Fruit fly (Drosophila melanogaster): ENCODE data around the gene Alg13.

The Alg13 gene

DNA sequence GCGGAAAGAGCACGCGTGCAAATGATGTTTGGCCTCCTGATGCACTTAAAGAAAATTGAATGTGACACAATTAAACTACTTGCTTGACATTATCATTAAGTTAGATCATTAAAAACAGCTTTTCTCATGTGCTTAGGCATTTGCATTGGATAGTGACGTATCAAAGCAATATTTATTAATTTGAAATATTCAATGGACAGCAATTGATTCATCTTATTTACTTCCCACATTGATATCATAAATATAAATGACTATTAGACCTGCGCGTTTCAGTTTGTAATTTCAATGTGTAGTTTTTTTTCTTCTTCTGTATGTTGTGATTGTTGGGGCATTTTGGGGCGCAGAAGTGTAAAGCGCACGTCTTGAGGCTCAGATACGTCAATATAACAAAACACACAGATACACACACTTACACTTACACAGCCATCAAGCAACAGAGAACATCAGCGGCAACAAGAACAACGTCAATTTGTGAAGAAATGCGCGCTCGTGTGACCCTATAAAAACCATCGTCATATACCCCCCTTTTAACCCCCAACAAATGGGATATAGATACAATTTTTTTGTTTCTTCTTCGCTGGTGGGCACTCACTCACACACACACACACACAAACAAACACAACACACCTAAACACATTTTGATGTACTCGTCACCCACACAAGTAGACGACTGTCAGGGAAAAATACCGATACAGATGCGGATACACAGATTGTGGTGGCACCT lies 49.3 kb downstream of the Alg13 start (continued):
- TF ChIP-seq Oli (tag; optimal IDR thresholded peaks at IDR 0.05) = peak; percentile 79
- TF ChIP-seq gem (tag; optimal IDR thresholded peaks at IDR 0.05) = peak; percentile 86
- TF ChIP-seq maf-S (GFP tag; optimal IDR thresholded peaks at IDR 0.05) = peak; percentile 66
- no peak for TF ChIP-seq pan (optimal IDR thresholded peaks at IDR 0.05)
- TF ChIP-seq pan (GFP tag; optimal IDR thresholded peaks at IDR 0.05 in 1 of 2, IDR thresholded peaks at IDR 0.05 in 1 of 2) = peak in 1 of 2 experiments; percentile 68
- no peak for TF ChIP-seq CG11398 (GFP tag; optimal IDR thresholded peaks at IDR 0.05)
- peak; percentile 81 for TF ChIP-seq CG7839 (tag; optimal IDR thresholded peaks at IDR 0.05)
- peak; percentile 43 for TF ChIP-seq CG6854 (GFP tag; optimal IDR thresholded peaks at IDR 0.05)
- TF ChIP-seq CG34224 (GFP tag; IDR thresholded peaks at IDR 0.05; ENCODE audit: partially characterized antibody) = no peak
- TF ChIP-seq Dip3 (GFP tag; optimal IDR thresholded peaks at IDR 0.05) = peak; percentile 31
- TF ChIP-seq CG6175 (GFP tag; IDR thresholded peaks at IDR 0.05) = no peak
- TF ChIP-seq Vsx1 (GFP tag; optimal IDR thresholded peaks at IDR 0.05) = no peak
- no peak for TF ChIP-seq yki (optimal IDR thresholded peaks at IDR 0.05)
- TF ChIP-seq Lhr (GFP tag; optimal IDR thresholded peaks at IDR 0.05) = no peak
- TF ChIP-seq Mrtf (GFP tag; IDR thresholded peaks at IDR 0.05) = 0 out of 3 replicates have a peak, but pooled peaks have one; percentile 45
- TF ChIP-seq lola (GFP tag; optimal IDR thresholded peaks at IDR 0.05) = peak in 1 of 3 experiments; percentile 70
- no peak for TF ChIP-seq CG2129 (GFP tag; IDR thresholded peaks at IDR 0.05; ENCODE audit: partially characterized antibody)
- TF ChIP-seq CG2116 (GFP tag; optimal IDR thresholded peaks at IDR 0.05) = no peak
- no peak for TF ChIP-seq Neu2 (GFP tag; optimal IDR thresholded peaks at IDR 0.05; ENCODE audit: borderline replicate concordance)
- peak; percentile 63 for TF ChIP-seq CG17568 (GFP tag; optimal IDR thresholded peaks at IDR 0.05)
- TF ChIP-seq CG15011 (GFP tag; optimal IDR thresholded peaks at IDR 0.05) = peak; percentile 55
- no peak for TF ChIP-seq ac (GFP tag; optimal IDR thresholded peaks at IDR 0.05)
- peak; percentile 37 for TF ChIP-seq CG4707 (GFP tag; optimal IDR thresholded peaks at IDR 0.05)
- TF ChIP-seq CG17912 (GFP tag; optimal IDR thresholded peaks at IDR 0.05) = no peak
- peak; percentile 55 for TF ChIP-seq CG12155 (GFP tag; optimal IDR thresholded peaks at IDR 0.05)
- peak; percentile 78 for TF ChIP-seq Sox100B (GFP tag; optimal IDR thresholded peaks at IDR 0.05)
- TF ChIP-seq MTF-1 (GFP tag; optimal IDR thresholded peaks at IDR 0.05; ENCODE audit: borderline replicate concordance) = peak; percentile 5
- peak; percentile 42 for TF ChIP-seq Jarid2 (GFP tag; optimal IDR thresholded peaks at IDR 0.05)
- TF ChIP-seq tio (GFP tag; optimal IDR thresholded peaks at IDR 0.05) = peak; percentile 71
- TF ChIP-seq Rfx (GFP tag; IDR thresholded peaks at IDR 0.05) = peak; percentile 63
- no peak for TF ChIP-seq CG1832 (GFP tag; optimal IDR thresholded peaks at IDR 0.05)
- TF ChIP-seq fru (optimal IDR thresholded peaks at IDR 0.05) = no peak
- peak; percentile 20 for TF ChIP-seq Usf (GFP tag; optimal IDR thresholded peaks at IDR 0.05)
- TF ChIP-seq CG13287 (GFP tag; IDR thresholded peaks at IDR 0.05; ENCODE audit: partially characterized antibody) = no peak
- peak; percentile 6 for TF ChIP-seq CG12299 (tag; optimal IDR thresholded peaks at IDR 0.05)
- TF ChIP-seq CG9437 (GFP tag; optimal IDR thresholded peaks at IDR 0.05) = peak; percentile 66
- peak; percentile 71 for TF ChIP-seq nau (GFP tag; optimal IDR thresholded peaks at IDR 0.05)
- TF ChIP-seq CG3726 (GFP tag; IDR thresholded peaks at IDR 0.05) = 0 out of 3 replicates have a peak, but pooled peaks have one; percentile 37
- TF ChIP-seq vfl (GFP tag; optimal IDR thresholded peaks at IDR 0.05) = no peak
- TF ChIP-seq Bgb (GFP tag; IDR thresholded peaks at IDR 0.05; ENCODE audit: partially characterized antibody) = no peak
- TF ChIP-seq otp (GFP tag; IDR thresholded peaks at IDR 0.05) = no peak
- peak; percentile 79 for TF ChIP-seq Asciz (GFP tag; optimal IDR thresholded peaks at IDR 0.05)
- no peak for TF ChIP-seq usp (GFP tag; optimal IDR thresholded peaks at IDR 0.05)
- peak; percentile 24 for TF ChIP-seq repo (GFP tag; optimal IDR thresholded peaks at IDR 0.05)
- no peak for TF ChIP-seq bbx (GFP tag; IDR thresholded peaks at IDR 0.05; ENCODE audit: partially characterized antibody)
- TF ChIP-seq CG4820 (GFP tag; optimal IDR thresholded peaks at IDR 0.05) = peak; percentile 70
- TF ChIP-seq aop (GFP tag; IDR thresholded peaks at IDR 0.05) = no peak
- no peak for TF ChIP-seq br (optimal IDR thresholded peaks at IDR 0.05)
- no peak for TF ChIP-seq Lpt (GFP tag; optimal IDR thresholded peaks at IDR 0.05)
- TF ChIP-seq CG13296 (GFP tag; optimal IDR thresholded peaks at IDR 0.05) = peak; percentile 17
